Worm (Caenorhabditis elegans) whole organism, L4/young adult: ENCODE results near the gene F25E5.8.

Experiments used
- dao-5 ChIP-seq: sonication (generic microtip); optimal IDR thresholded peaks from 2 replicates; lab custom pipeline; 2016; ENCODE audit warnings: missing genotype, missing genetic modification characterization, moderate library complexity, missing compliant biosample characterization
- him-1 ChIP-seq: sonication (generic microtip); optimal IDR thresholded peaks from 2 replicates; lab custom pipeline; 2016; ENCODE audit warnings: missing genotype, missing genetic modification reagents, missing genetic modification characterization, missing compliant biosample characterization

- TF ChIP-seq him-1 (tag; lab: Kevin White, UChicago) (no peak), dao-5 (tag; lab: Kevin White, UChicago) (no peak)
Observed at ce11 chrV:7400588-7400987, 35.1 kb upstream of the F25E5.8 start, which contains the start of gene srx-60.
